Worm (Caenorhabditis elegans) whole organism, young adult: ENCODE measurements around the gene gst-20.

Experiments used
- F37B4.10 ChIP-seq: fragments of 200-800 bp; sonication (Bioruptor generic); IDR thresholded peaks from 2 replicates; pipeline ENCODE4 v1.3.6; 2022; ENCODE audit warnings: missing genetic modification characterization, missing compliant biosample characterization
- ZK185.1 ChIP-seq: sonication (generic microtip); optimal IDR thresholded peaks from 2 replicates; lab custom pipeline; 2016; ENCODE audit warnings: mild to moderate bottlenecking, missing genetic modification characterization, missing compliant biosample characterization; ENCODE audit not compliant: poor library complexity, severe bottlenecking
- egrh-3 ChIP-seq: fragments of 200-800 bp; sonication (Bioruptor generic); IDR thresholded peaks from 2 replicates; pipeline ENCODE4 v1.3.6; 2022; ENCODE audit warnings: missing genetic modification reagents, missing genetic modification characterization, missing compliant biosample characterization
- nhr-179 ChIP-seq: sonication (generic microtip); optimal IDR thresholded peaks from 2 replicates; lab custom pipeline; 2016; ENCODE audit warnings: mild to moderate bottlenecking, missing genetic modification characterization, missing compliant biosample characterization
- pha-4 ChIP-seq: fragments of 150-350 bp; sonication (generic microtip); optimal IDR thresholded peaks from 2 replicates; lab custom pipeline; 2014; ENCODE audit warnings: missing biosample characterization, missing genetic modification reagents, missing genetic modification characterization
- snpc-1.1 ChIP-seq: sonication (generic microtip); optimal IDR thresholded peaks from 2 replicates; lab custom pipeline; 2017; ENCODE audit warnings: missing genetic modification characterization, mild to moderate bottlenecking, missing compliant biosample characterization, antibody characterized with exemption, moderate library complexity, missing genotype, missing genetic modification reagents; ENCODE audit not compliant: insufficient read depth

Gene gst-20

ce11 chrII:13567871-13568270 is 41.8 kb downstream of the gst-20 start, which contains the start of gene Y48E1B.3:
Gene Y48E1B.3 (minus strand): TSS chrII:13567971.
- no peak for TF ChIP-seq nhr-179 (tag; lab: Kevin White, UChicago)

- TF ChIP-seq F37B4.10 (0 out of 2 replicates have a peak, but pooled peaks have one; percentile 7), ZK185.1 (tag; lab: Kevin White, UChicago) (no peak), snpc-1.1 (no peak), egrh-3 (peak; percentile 42; the same call in 1 of the 2 replicates), pha-4 (tag; lab: Kevin White, UChicago) (no peak)
- TF ChIP-seq, all 124 proteins: peak for 2
Measured at ce11 chrII:13560553-13560952, 49.1 kb downstream of the gst-20 start.
